Worm (Caenorhabditis elegans): ENCODE measurements around the gene C33H5.16.

C33H5.16 gene

DNA sequence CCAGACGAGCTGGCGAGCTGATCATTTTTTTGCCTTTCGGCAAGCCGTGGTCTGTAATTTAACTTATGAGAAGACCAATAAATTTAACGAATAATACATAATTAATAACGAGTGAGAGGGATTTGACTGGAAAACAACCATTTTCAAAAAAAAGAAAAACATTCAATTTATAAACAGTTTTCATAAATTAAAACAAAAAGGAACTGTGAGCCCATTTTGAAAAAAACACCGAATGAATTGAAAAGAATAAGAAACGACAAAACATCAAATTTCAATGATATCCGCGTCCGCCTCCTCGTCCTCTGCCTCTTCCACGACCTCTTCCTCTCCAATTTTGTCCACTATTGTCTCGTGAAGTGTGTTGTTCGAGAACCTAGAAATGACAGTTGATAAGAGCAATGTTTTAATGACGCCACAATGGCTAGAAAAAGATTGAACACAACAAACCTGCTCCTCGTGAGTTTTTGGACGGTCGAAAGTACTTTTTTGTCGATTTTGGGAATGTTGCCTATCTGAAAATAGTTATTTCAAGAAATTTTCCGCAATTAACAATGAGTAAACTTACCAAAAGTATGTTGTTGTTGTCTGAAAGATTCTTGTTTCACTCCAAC lies 19.2 kb downstream of the C33H5.16 start, which contains the start of gene tag-321:
tag-321 (minus strand) TSS at position 51 of the 611 bp plus-strand sequence.
- TF ChIP-seq unc-62 (GFP tag; optimal IDR thresholded peaks at IDR 0.05): no peak
- no peak for TF ChIP-seq ZK546.5 (tag; optimal IDR thresholded peaks at IDR 0.05)
- no peak for TF ChIP-seq crh-2 (tag; optimal IDR thresholded peaks at IDR 0.05)
- peak; percentile 26 for TF ChIP-seq fos-1 (tag; optimal IDR thresholded peaks at IDR 0.05)
- TF ChIP-seq mdl-1 (tag; optimal IDR thresholded peaks at IDR 0.05): no peak
- TF ChIP-seq sma-9 (GFP tag; optimal IDR thresholded peaks at IDR 0.05): peak; percentile 18
- no peak for TF ChIP-seq sma-9 (tag; optimal IDR thresholded peaks at IDR 0.05)

DNA sequence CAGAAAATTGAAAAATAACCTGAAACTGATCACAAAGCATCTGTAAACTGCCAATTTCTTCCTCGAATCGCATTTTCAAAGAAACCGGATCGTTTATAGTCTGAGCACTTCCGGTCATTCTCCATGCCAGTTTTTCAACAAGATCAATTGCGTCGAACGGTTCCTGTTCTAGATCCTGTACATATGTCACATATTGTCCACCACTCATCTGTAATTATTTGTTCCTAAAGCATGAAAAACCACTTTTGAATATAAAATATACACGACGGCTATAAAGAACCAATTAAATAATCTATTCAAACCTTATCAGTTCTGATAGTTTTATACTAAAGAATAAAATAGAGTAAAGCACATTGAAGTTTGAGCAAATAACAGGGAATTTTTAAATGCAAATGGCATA lies 20.9 kb downstream of the C33H5.16 start, which contains the start of gene sec-10:
sec-10 (minus strand) TSS at position 208 of the 400 bp plus-strand sequence.
- TF ChIP-seq ceh-16 (tag; optimal IDR thresholded peaks at IDR 0.05): no peak
- no peak for TF ChIP-seq elt-1 (tag; optimal IDR thresholded peaks at IDR 0.05)
- peak; percentile 17 for TF ChIP-seq fos-1 (tag; optimal IDR thresholded peaks at IDR 0.05)
- TF ChIP-seq skn-1 (tag; optimal IDR thresholded peaks at IDR 0.05): no peak
- TF ChIP-seq nhr-11 (tag; optimal IDR thresholded peaks at IDR 0.05): no peak
- TF ChIP-seq mdl-1 (tag; optimal IDR thresholded peaks at IDR 0.05): no peak
- TF ChIP-seq sma-3 (GFP tag; optimal IDR thresholded peaks at IDR 0.05): no peak
- no peak for TF ChIP-seq sma-9 (GFP tag; optimal IDR thresholded peaks at IDR 0.05)
- no peak for TF ChIP-seq sma-9 (tag; optimal IDR thresholded peaks at IDR 0.05)

DNA sequence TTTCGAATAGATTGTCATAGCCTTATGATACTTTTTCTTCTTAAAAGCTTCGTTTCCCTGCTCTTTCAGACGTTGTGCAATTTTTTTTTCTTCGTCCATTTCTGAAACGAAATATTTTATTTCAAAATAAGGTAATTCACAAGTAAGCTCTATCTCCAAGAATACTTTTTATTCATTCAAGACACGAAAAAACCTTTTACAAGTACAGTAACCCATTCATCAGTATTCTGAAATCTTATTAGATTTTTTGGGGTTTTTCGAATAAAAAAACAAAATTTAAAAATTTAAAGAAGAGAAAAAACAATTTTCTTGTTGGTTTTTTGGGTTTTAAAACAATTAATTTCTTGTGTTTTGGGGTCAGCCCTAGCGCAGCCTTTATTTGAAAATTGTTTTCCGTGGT lies 24.3 kb downstream of the C33H5.16 start, which contains the start of gene rpap-3:
rpap-3 (minus strand) TSS at position 101 of the 400 bp plus-strand sequence.
- TF ChIP-seq mab-5 (tag; optimal IDR thresholded peaks at IDR 0.05) (no peak), mbf-1 (tag; optimal IDR thresholded peaks at IDR 0.05) (no peak)

DNA sequence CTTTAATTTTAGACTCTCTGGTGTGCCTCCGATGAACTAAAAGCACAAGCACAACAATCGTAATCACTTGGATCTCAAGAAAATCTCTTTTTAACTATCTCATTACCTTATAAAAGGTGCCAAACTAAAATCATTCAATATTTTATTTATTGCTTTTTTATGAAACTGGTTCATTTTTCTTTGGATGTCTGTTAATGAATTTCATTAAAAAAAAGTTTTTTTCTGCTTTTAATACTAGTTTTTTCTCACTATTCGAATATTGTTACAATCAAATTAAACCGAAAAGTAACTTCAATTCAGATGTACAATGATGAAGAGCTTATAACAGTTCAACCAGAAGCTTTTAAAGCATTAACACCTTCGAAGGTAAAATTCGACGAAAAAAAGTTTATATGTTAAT lies 27.4 kb downstream of the C33H5.16 start, which contains the start of gene swd-2.1:
swd-2.1 (plus strand) TSS at position 301 of the 400 bp plus-strand sequence.
- TF ChIP-seq mab-5 (tag; optimal IDR thresholded peaks at IDR 0.05) (no peak), zag-1 (tag; optimal IDR thresholded peaks at IDR 0.05) (no peak), aly-2 (tag; optimal IDR thresholded peaks at IDR 0.05) (no peak), dmd-4 (tag; optimal IDR thresholded peaks at IDR 0.05) (no peak), nhr-11 (tag; optimal IDR thresholded peaks at IDR 0.05) (no peak)

DNA sequence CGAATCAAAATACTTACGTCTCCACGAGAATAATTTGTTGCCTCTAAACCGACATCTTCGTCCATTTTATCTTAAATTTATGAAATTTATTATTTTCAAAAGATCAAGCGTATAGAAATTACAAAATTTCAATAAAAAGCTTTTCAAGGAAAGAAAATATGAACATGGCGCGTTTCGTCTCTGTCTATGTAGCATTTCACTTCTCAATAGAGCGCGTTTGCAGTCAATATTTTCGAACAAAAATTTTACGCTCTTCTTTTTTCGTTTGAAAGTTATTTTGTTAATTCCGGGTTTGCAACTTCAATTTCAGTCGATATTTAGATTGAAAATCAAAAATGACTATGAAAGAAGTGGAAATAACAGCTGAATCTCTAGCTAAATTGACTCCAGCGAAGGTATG lies 28.9 kb downstream of the C33H5.16 start, which contains the start of the genes hcf-1 and swd-2.2:
hcf-1 (minus strand) TSS at position 70 of the 400 bp plus-strand sequence.
swd-2.2 (plus strand) TSS at position 206 of the 400 bp plus-strand sequence.
- TF ChIP-seq blmp-1 (tag; optimal IDR thresholded peaks at IDR 0.05; ENCODE audit: insufficient read depth) (no peak), gmeb-1 (tag; optimal IDR thresholded peaks at IDR 0.05) (no peak), nhr-25 (tag; optimal IDR thresholded peaks at IDR 0.05) (no peak), C34F6.9 (tag; optimal IDR thresholded peaks at IDR 0.05) (peak; percentile 73), lsy-2 (tag; optimal IDR thresholded peaks at IDR 0.05) (peak in 1 of 2 experiments; percentile 63), ZK546.5 (tag; optimal IDR thresholded peaks at IDR 0.05) (no peak), ztf-4 (tag; optimal IDR thresholded peaks at IDR 0.05) (no peak), crh-2 (tag; optimal IDR thresholded peaks at IDR 0.05) (peak; percentile 17), ceh-82 (tag; optimal IDR thresholded peaks at IDR 0.05) (no peak), nhr-129 (tag; optimal IDR thresholded peaks at IDR 0.05) (peak; percentile 4), sma-9 (GFP tag; optimal IDR thresholded peaks at IDR 0.05) (no peak), sma-9 (tag; optimal IDR thresholded peaks at IDR 0.05) (no peak), ztf-11 (tag; optimal IDR thresholded peaks at IDR 0.05) (no peak), unc-62 (GFP tag; optimal IDR thresholded peaks at IDR 0.05) (no peak), unc-55 (GFP tag; optimal IDR thresholded peaks at IDR 0.05) (peak; percentile 67), egl-27 (tag; optimal IDR thresholded peaks at IDR 0.05) (no peak), elt-3 (tag; optimal IDR thresholded peaks at IDR 0.05) (no peak)

DNA sequence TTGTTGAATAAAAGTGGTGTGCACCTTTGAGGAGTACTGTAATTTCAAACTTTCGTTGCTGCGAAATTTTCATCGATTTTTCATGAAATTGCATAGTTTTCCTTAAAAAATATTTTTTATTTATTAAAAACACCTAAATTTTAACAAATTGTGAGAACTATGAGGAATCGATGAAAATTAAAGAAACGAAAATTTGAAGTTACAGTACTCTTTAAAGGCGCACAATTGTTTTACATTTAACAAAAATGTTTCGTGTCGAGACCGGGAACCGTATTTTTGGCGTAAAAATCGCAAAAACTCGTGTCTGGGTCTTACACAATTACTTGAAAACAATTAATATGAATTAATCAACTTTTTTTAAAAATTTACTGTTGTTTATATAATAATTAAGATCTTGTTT lies 33.0 kb downstream of the C33H5.16 start, which contains the start of gene rdl-1:
rdl-1 (minus strand) TSS at position 101 of the 400 bp plus-strand sequence.
- TF ChIP-seq ZK546.5 (tag; optimal IDR thresholded peaks at IDR 0.05) (no peak), egl-27 (tag; optimal IDR thresholded peaks at IDR 0.05) (no peak), lsy-2 (tag; optimal IDR thresholded peaks at IDR 0.05) (no peak), ceh-16 (tag; optimal IDR thresholded peaks at IDR 0.05) (no peak), unc-39 (tag; optimal IDR thresholded peaks at IDR 0.05) (no peak), nhr-129 (tag; optimal IDR thresholded peaks at IDR 0.05) (no peak), zag-1 (tag; optimal IDR thresholded peaks at IDR 0.05) (no peak), unc-55 (GFP tag; optimal IDR thresholded peaks at IDR 0.05) (no peak), R02D3.7 (tag; optimal IDR thresholded peaks at IDR 0.05) (no peak), unc-62 (GFP tag; optimal IDR thresholded peaks at IDR 0.05) (no peak), dmd-4 (tag; optimal IDR thresholded peaks at IDR 0.05) (no peak), snpc-4 (tag; optimal IDR thresholded peaks at IDR 0.05) (no peak), Y55F3AM.14 (GFP tag; optimal IDR thresholded peaks at IDR 0.05) (no peak), nhr-25 (tag; optimal IDR thresholded peaks at IDR 0.05) (no peak), peb-1 (tag; optimal IDR thresholded peaks at IDR 0.05) (no peak), alr-1 (tag; optimal IDR thresholded peaks at IDR 0.05) (no peak), elt-3 (tag; optimal IDR thresholded peaks at IDR 0.05) (no peak), nhr-10 (tag; optimal IDR thresholded peaks at IDR 0.05) (no peak), nhr-77 (tag; optimal IDR thresholded peaks at IDR 0.05) (no peak), nhr-23 (tag; optimal IDR thresholded peaks at IDR 0.05) (no peak)
